Fruit fly (Drosophila melanogaster): ENCODE data around the gene CG13643.
A peak's percentile ranks its signal among the peaks of the same experiment; 100 is the strongest.

The CG13643 gene

DNA sequence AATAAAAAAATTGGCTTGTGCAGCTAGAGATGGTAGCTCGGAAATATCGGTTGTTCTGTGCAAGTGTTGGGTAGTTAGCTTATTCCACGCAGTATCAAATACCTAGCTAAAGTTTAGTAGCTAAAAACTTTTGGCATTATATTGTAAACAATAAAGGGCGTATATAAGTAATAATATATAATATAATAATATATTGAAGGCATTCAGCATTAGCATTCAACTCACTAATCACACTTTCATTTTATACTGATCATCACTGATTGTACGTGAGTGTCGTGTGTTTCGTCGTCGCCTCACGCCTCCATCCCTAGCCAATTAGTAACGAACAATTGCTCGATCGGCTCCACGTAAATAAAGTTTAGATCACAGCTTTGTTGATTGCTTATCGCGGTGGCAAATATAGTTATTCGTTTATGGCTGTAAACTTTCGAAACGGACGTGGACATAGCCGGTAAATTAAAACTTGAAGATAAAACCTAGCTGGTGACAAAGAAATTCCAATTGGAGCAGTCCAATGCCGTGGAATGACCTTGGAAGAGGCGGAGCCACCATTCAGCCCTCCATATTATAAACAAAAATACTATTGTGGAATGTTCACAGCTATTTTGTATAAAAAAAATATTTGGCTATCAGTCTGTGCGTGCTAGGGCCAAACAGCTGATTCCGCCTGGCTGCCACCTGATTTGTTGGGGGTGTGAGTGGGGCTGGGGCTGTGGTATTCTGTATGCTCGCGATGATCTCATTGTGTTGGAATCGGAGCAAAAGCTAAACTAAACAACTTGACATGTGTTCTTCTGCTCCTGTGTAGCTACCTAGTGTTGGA, 12.2 kb upstream of the CG13643 start, which contains the start of the genes PIG-S, sud1 and CG11168 (continued):
- TF ChIP-seq CG31388 (GFP tag; optimal IDR thresholded peaks at IDR 0.05) (no peak), sr (GFP tag; IDR thresholded peaks at IDR 0.05) (no peak), Ets65A (GFP tag) (peak; percentile 13), C15 (GFP tag; IDR thresholded peaks at IDR 0.05) (no peak), dm (GFP tag; optimal IDR thresholded peaks at IDR 0.05) (no peak), ranshi (GFP tag; IDR thresholded peaks at IDR 0.05) (peak; percentile 74; the same call in 1 of the 2 replicates), CG12219 (GFP tag; optimal IDR thresholded peaks at IDR 0.05) (no peak), ham (GFP tag; IDR thresholded peaks at IDR 0.05) (no peak), CrebB (tag; optimal IDR thresholded peaks at IDR 0.05) (no peak), CG6791 (GFP tag; IDR thresholded peaks at IDR 0.05; ENCODE audit: partially characterized antibody) (peak; percentile 82), Kr (GFP tag; optimal IDR thresholded peaks at IDR 0.05) (no peak), CG7745 (tag; optimal IDR thresholded peaks at IDR 0.05) (no peak), row (GFP tag; IDR thresholded peaks at IDR 0.05) (peak; percentile 96), tna (GFP tag; IDR thresholded peaks at IDR 0.05; ENCODE audit: partially characterized antibody) (peak; percentile 71; the same call in 1 of the 2 replicates), lab (GFP tag; optimal IDR thresholded peaks at IDR 0.05) (no peak), CG18764 (GFP tag; optimal IDR thresholded peaks at IDR 0.05) (peak; percentile 34), CG17359 (tag; optimal IDR thresholded peaks at IDR 0.05) (peak; percentile 42), ato (GFP tag; IDR thresholded peaks at IDR 0.05; ENCODE audit: partially characterized antibody) (0 out of 2 replicates have a peak, but pooled peaks have one; percentile 29), CG12104 (GFP tag; optimal IDR thresholded peaks at IDR 0.05) (no peak), NC2β (GFP tag; optimal IDR thresholded peaks at IDR 0.05) (no peak), CG6254 (GFP tag; optimal IDR thresholded peaks at IDR 0.05) (no peak), CG1647 (GFP tag; optimal IDR thresholded peaks at IDR 0.05) (no peak), CG4617 (GFP tag; optimal IDR thresholded peaks at IDR 0.05; ENCODE audit: borderline replicate concordance) (peak; percentile 53), CG4730 (GFP tag; IDR thresholded peaks at IDR 0.05) (peak; percentile 27; the same call in 1 of the 2 replicates), maf-S (GFP tag; optimal IDR thresholded peaks at IDR 0.05) (no peak), klu (GFP tag; IDR thresholded peaks at IDR 0.05) (no peak), tin (GFP tag; optimal IDR thresholded peaks at IDR 0.05) (peak; percentile 57), danr (GFP tag; IDR thresholded peaks at IDR 0.05) (no peak), gt (GFP tag; IDR thresholded peaks at IDR 0.05) (no peak), gro (GFP tag; optimal IDR thresholded peaks at IDR 0.05) (no peak), Max (GFP tag; optimal IDR thresholded peaks at IDR 0.05) (no peak), CG6175 (GFP tag; IDR thresholded peaks at IDR 0.05) (no peak), CG32532 (GFP tag; IDR thresholded peaks at IDR 0.05) (peak; percentile 58), gcm (GFP tag; optimal IDR thresholded peaks at IDR 0.05) (no peak), B-H1 (GFP tag; IDR thresholded peaks at IDR 0.05) (no peak; the same call in 2 of the 3 replicates), gsb-n (tag; optimal IDR thresholded peaks at IDR 0.05) (peak; percentile 85), tx (GFP tag; optimal IDR thresholded peaks at IDR 0.05) (no peak), ash1 (GFP tag; optimal IDR thresholded peaks at IDR 0.05) (no peak), Hmr (GFP tag; optimal IDR thresholded peaks at IDR 0.05) (no peak), mld (GFP tag; IDR thresholded peaks at IDR 0.05; ENCODE audit: partially characterized antibody) (peak; percentile 69; the same call in 2 of the 3 replicates), Aef1 (GFP tag; IDR thresholded peaks at IDR 0.05) (peak; percentile 68), CG17361 (GFP tag; IDR thresholded peaks at IDR 0.05) (no peak; the same call in 1 of the 3 replicates), usp (GFP tag; optimal IDR thresholded peaks at IDR 0.05) (no peak), Rfx (GFP tag; IDR thresholded peaks at IDR 0.05) (peak; percentile 79), CG7357 (GFP tag; IDR thresholded peaks at IDR 0.05) (peak; percentile 44; the same call in 1 of the 3 replicates), CG11696 (GFP tag; IDR thresholded peaks at IDR 0.05) (no peak), Dek (tag; optimal IDR thresholded peaks at IDR 0.05) (peak; percentile 72), ci (GFP tag; IDR thresholded peaks at IDR 0.05) (0 out of 3 replicates have a peak, but pooled peaks have one; percentile 27), CG12391 (tag; optimal IDR thresholded peaks at IDR 0.05) (peak; percentile 81), CG3838 (GFP tag; optimal IDR thresholded peaks at IDR 0.05) (peak; percentile 18)
